Worm (Caenorhabditis elegans): ENCODE results near the gene B0286.1.

B0286.1 gene

DNA sequence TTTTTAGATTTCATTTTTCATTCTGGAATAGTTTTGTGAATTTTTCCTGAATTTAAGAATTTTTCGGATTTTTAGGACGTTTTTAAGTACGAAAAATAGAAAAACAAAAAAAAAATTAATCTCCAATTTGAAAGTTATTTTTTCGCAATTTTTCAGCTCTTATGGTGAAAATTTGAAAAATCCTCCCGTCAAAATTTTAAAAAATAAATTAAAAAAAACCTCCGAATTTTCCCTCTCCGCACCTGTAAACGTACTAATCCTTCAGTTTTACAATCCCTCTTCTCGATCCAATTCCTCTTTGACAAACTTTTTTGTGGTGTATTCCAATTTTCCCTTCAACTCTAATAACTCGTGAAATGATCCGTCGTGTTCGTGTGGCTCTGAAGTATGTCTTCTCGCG, at the start of gene B0286.1:
B0286.1 (plus strand) TSS at position 301 of the 400 bp plus-strand sequence.
- TF ChIP-seq fkh-4 (tag; optimal IDR thresholded peaks at IDR 0.05; ENCODE audit: borderline replicate concordance) (no peak), fos-1 (tag; optimal IDR thresholded peaks at IDR 0.05) (no peak), aly-2 (tag; optimal IDR thresholded peaks at IDR 0.05) (no peak)

DNA sequence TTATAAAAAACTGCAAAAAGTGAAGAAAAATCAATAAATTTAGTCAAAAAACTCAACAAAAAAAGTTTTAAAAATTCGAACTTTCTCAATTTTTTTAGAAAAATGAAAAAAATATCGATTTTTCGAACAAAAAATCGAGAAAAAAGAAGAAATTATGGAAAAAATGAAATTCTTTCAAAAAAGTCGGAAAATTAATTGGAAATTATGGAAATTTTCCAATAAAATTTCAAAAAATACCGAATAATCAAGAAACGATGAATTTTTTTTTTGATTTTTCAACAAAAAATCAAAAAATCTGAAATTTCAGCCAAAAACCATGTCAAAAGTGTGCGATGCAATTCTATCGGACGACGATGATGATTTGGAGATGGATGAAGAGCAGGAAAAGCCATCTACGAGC, 49.6 kb upstream of the B0286.1 start, which contains the start of gene H20J04.4:
H20J04.4 (plus strand) TSS at position 301 of the 400 bp plus-strand sequence.
- no peak for TF ChIP-seq ztf-4 (tag; optimal IDR thresholded peaks at IDR 0.05)

ce11 chrII:4334448-4334847, 43.8 kb upstream of the B0286.1 start, which contains the start of gene madf-3:
TSS of gene madf-3 (plus strand) at chrII:4334748.
- TF ChIP-seq ceh-90 (tag; optimal IDR thresholded peaks at IDR 0.05), result no peak
- no peak for TF ChIP-seq ceh-82 (tag; optimal IDR thresholded peaks at IDR 0.05)
- TF ChIP-seq mab-9 (GFP tag; IDR thresholded peaks at IDR 0.05), result no peak
- no peak for TF ChIP-seq F16B12.6 (tag; optimal IDR thresholded peaks at IDR 0.05)
- TF ChIP-seq nhr-12 (tag; optimal IDR thresholded peaks at IDR 0.05), result no peak
- no peak for TF ChIP-seq aha-1 (tag; optimal IDR thresholded peaks at IDR 0.05)
- no peak for TF ChIP-seq nhr-76 (tag; optimal IDR thresholded peaks at IDR 0.05)
- no peak for TF ChIP-seq efl-3 (GFP tag; optimal IDR thresholded peaks at IDR 0.05)
- no peak for TF ChIP-seq ama-1 (optimal IDR thresholded peaks at IDR 0.05)
- no peak for TF ChIP-seq mep-1 (tag; optimal IDR thresholded peaks at IDR 0.05)
- no peak for TF ChIP-seq sptf-1 (tag; optimal IDR thresholded peaks at IDR 0.05)
- TF ChIP-seq Y116A8C.19 (tag; optimal IDR thresholded peaks at IDR 0.05; ENCODE audit: borderline replicate concordance), result no peak
- TF ChIP-seq tbx-2 (tag; optimal IDR thresholded peaks at IDR 0.05), result no peak
- no peak for TF ChIP-seq hpl-2 (GFP tag; optimal IDR thresholded peaks at IDR 0.05)
- no peak for TF ChIP-seq nhr-84 (tag; optimal IDR thresholded peaks at IDR 0.05)
- TF ChIP-seq skn-1 (tag; optimal IDR thresholded peaks at IDR 0.05), result no peak
- no peak for TF ChIP-seq nhr-77 (tag; optimal IDR thresholded peaks at IDR 0.05)
- TF ChIP-seq lin-13 (GFP tag; optimal IDR thresholded peaks at IDR 0.05), result no peak

ce11 chrII:4337731-4338130, 40.6 kb upstream of the B0286.1 start:
- TF ChIP-seq nhr-77 (tag; optimal IDR thresholded peaks at IDR 0.05) (no peak), nhr-20 (tag; optimal IDR thresholded peaks at IDR 0.05) (no peak), isw-1 (GFP tag; IDR thresholded peaks at IDR 0.05) (no peak), aha-1 (tag; optimal IDR thresholded peaks at IDR 0.05) (no peak), ztf-4 (tag; optimal IDR thresholded peaks at IDR 0.05) (no peak), lin-39 (tag; optimal IDR thresholded peaks at IDR 0.05) (no peak), sptf-1 (tag; optimal IDR thresholded peaks at IDR 0.05) (no peak), snpc-4 (tag; optimal IDR thresholded peaks at IDR 0.05) (no peak), nhr-237 (tag; optimal IDR thresholded peaks at IDR 0.05) (no peak), ceh-90 (tag; optimal IDR thresholded peaks at IDR 0.05) (no peak), F16B12.6 (tag; optimal IDR thresholded peaks at IDR 0.05) (no peak), lin-35 (GFP tag; optimal IDR thresholded peaks at IDR 0.05) (no peak), unc-62 (GFP tag; optimal IDR thresholded peaks at IDR 0.05) (no peak), mdl-1 (tag; optimal IDR thresholded peaks at IDR 0.05) (no peak), mab-9 (GFP tag; IDR thresholded peaks at IDR 0.05) (no peak), grh-1 (GFP tag; IDR thresholded peaks at IDR 0.05) (no peak), snu-23 (GFP tag; optimal IDR thresholded peaks at IDR 0.05) (no peak), nhr-76 (tag; optimal IDR thresholded peaks at IDR 0.05) (no peak), ceh-88 (GFP tag; IDR thresholded peaks at IDR 0.05) (no peak)

ce11 chrII:4339882-4340281, 38.4 kb upstream of the B0286.1 start, which contains the start of gene athp-2:
TSS of gene athp-2 (plus strand) at chrII:4340182.
- TF ChIP-seq unc-62 (GFP tag; optimal IDR thresholded peaks at IDR 0.05) (no peak), ceh-63 (GFP tag; optimal IDR thresholded peaks at IDR 0.05) (no peak), egl-27 (tag; optimal IDR thresholded peaks at IDR 0.05) (no peak), nhr-12 (tag; optimal IDR thresholded peaks at IDR 0.05) (no peak), egl-13 (tag; optimal IDR thresholded peaks at IDR 0.05) (no peak), tlp-1 (tag; optimal IDR thresholded peaks at IDR 0.05) (no peak), xbp-1 (tag; optimal IDR thresholded peaks at IDR 0.05) (no peak), lin-14 (GFP tag; optimal IDR thresholded peaks at IDR 0.05) (no peak), Y116A8C.19 (tag; optimal IDR thresholded peaks at IDR 0.05; ENCODE audit: borderline replicate concordance) (no peak), ztf-11 (tag; optimal IDR thresholded peaks at IDR 0.05) (no peak), lin-15B (tag; optimal IDR thresholded peaks at IDR 0.05) (no peak), nhr-84 (tag; optimal IDR thresholded peaks at IDR 0.05) (no peak), pax-3 (tag; optimal IDR thresholded peaks at IDR 0.05) (no peak), efl-3 (GFP tag; optimal IDR thresholded peaks at IDR 0.05) (no peak)
